Fruit fly (Drosophila melanogaster) whole organism, embryonic: ENCODE results near the gene CG5883.

ENCODE experiments used
- CG32772 ChIP-seq: fragments of 200-800 bp; sonication (Bioruptor generic); IDR thresholded peaks from 2 replicates; pipeline ENCODE4 v1.3.6; 2022; ENCODE audit warnings: missing biosample characterization, missing genetic modification characterization
- ac ChIP-seq: fragments of 200-800 bp; sonication (Bioruptor generic); optimal IDR thresholded peaks from 3 replicates; lab custom pipeline; 2017; ENCODE audit warnings: missing biosample characterization, mild to moderate bottlenecking, missing genetic modification characterization

DNA sequence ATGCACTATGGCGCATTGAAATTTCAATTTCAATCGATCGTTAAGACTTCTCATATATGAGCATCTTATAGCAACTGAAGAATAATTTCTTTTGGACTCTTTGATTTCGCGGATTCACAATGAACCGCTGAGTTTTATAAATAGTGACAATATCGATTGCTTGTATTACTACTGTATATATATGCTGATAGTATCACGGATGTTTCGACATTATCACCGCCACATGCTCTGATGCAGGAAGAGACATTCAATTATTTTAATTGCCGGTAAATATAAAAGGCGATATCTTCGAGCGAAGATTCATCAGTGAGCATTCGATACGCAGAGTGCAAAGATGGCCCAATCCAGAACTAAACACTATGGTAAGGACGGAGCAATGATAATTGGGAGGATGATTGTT lies 4.9 kb upstream of the CG5883 start, which contains the start of gene CG17826:
- TF ChIP-seq CG32772 (GFP tag; lab: Robert Waterston, UW) (no peak), ac (GFP tag; lab: Kevin White, UChicago) (no peak)
